Fruit fly (Drosophila melanogaster): ENCODE data around the gene AIF.
A peak's percentile ranks its signal among the peaks of the same experiment; 100 is the strongest.

The AIF gene

DNA sequence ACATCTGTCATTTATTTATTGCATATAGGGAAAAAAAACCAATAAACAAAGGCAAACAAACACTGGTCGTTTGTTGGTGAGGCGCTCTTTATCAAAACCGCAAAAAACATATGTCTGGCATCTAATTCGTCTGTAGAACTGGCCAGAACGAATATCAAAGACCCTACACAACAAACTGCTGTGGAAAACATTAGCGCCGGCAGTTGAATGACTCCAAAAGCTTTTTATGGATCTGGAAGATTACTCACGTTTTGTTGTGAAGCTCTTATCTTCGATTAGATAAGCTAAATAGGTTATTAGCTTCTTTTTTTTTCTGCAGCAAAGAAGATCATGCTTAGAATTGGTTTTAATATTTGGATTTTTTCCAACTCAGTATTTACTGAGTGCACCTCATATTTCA is 18.5 kb upstream of the AIF start (continued):
- TF ChIP-seq HHEX (GFP tag; optimal IDR thresholded peaks at IDR 0.05) (peak; percentile 5), hbn (GFP tag; IDR thresholded peaks at IDR 0.05; ENCODE audit: partially characterized antibody) (no peak), HmgZ (tag; optimal IDR thresholded peaks at IDR 0.05) (peak; percentile 30), aop (GFP tag; IDR thresholded peaks at IDR 0.05) (no peak), CG8281 (tag; optimal IDR thresholded peaks at IDR 0.05) (no peak), exex (tag; optimal IDR thresholded peaks at IDR 0.05) (peak; percentile 64), ken (GFP tag; IDR thresholded peaks at IDR 0.05) (no peak), Ptx1 (GFP tag; IDR thresholded peaks at IDR 0.05) (0 out of 2 replicates have a peak, but pooled peaks have one; percentile 20), sim (GFP tag; IDR thresholded peaks at IDR 0.05) (no peak), PHDP (tag; optimal IDR thresholded peaks at IDR 0.05) (no peak), CG11456 (GFP tag; IDR thresholded peaks at IDR 0.05) (no peak), cwo (GFP tag; optimal IDR thresholded peaks at IDR 0.05) (peak; percentile 69), HLH54F (GFP tag; optimal IDR thresholded peaks at IDR 0.05) (peak; percentile 23), CG12071 (GFP tag; optimal IDR thresholded peaks at IDR 0.05) (no peak), CG12769 (tag; optimal IDR thresholded peaks at IDR 0.05) (peak; percentile 29), CG14441 (GFP tag; IDR thresholded peaks at IDR 0.05) (no peak), fd102C (GFP tag; optimal IDR thresholded peaks at IDR 0.05) (no peak), Atf6 (GFP tag; IDR thresholded peaks at IDR 0.05) (peak; percentile 43; the same call in 1 of the 2 replicates), Hmr (GFP tag; optimal IDR thresholded peaks at IDR 0.05) (peak; percentile 45), wek (GFP tag; optimal IDR thresholded peaks at IDR 0.05) (no peak), sc (optimal IDR thresholded peaks at IDR 0.05) (no peak), sc (GFP tag; optimal IDR thresholded peaks at IDR 0.05) (no peak), zfh1 (GFP tag; IDR thresholded peaks at IDR 0.05) (no peak), CG12155 (GFP tag; optimal IDR thresholded peaks at IDR 0.05) (peak; percentile 7), yki (optimal IDR thresholded peaks at IDR 0.05) (no peak), da (GFP tag; optimal IDR thresholded peaks at IDR 0.05) (no peak), Ets65A (GFP tag) (no peak), her (GFP tag; optimal IDR thresholded peaks at IDR 0.05) (peak; percentile 37), CG2889 (GFP tag; IDR thresholded peaks at IDR 0.05) (no peak), gcm2 (GFP tag; optimal IDR thresholded peaks at IDR 0.05) (no peak), Fer2 (tag; optimal IDR thresholded peaks at IDR 0.05) (no peak), CG3726 (GFP tag; IDR thresholded peaks at IDR 0.05) (no peak), Gug (GFP tag; IDR thresholded peaks at IDR 0.05) (peak; percentile 27; the same call in 1 of the 4 replicates), CG8089 (GFP tag; optimal IDR thresholded peaks at IDR 0.05) (no peak), Ada2b (GFP tag; IDR thresholded peaks at IDR 0.05) (no peak), lola (GFP tag; optimal IDR thresholded peaks at IDR 0.05) (no peak), BEAF-32 (GFP tag; optimal IDR thresholded peaks at IDR 0.05) (no peak), CG17186 (GFP tag; optimal IDR thresholded peaks at IDR 0.05) (no peak), CG7271 (tag; optimal IDR thresholded peaks at IDR 0.05) (no peak), sima (GFP tag; optimal IDR thresholded peaks at IDR 0.05) (no peak), MBD-R2 (GFP tag; IDR thresholded peaks at IDR 0.05) (no peak), Sox102F (GFP tag; optimal IDR thresholded peaks at IDR 0.05) (no peak), fd3F (GFP tag; optimal IDR thresholded peaks at IDR 0.05) (peak; percentile 26), sob (GFP tag; IDR thresholded peaks at IDR 0.05) (no peak), CG4707 (GFP tag; optimal IDR thresholded peaks at IDR 0.05) (no peak), Meics (GFP tag; optimal IDR thresholded peaks at IDR 0.05) (peak; percentile 58), ftz-f1 (GFP tag; optimal IDR thresholded peaks at IDR 0.05) (no peak), CG3995 (GFP tag; optimal IDR thresholded peaks at IDR 0.05) (no peak), Xrp1 (GFP tag; IDR thresholded peaks at IDR 0.05) (no peak), CG18764 (GFP tag; optimal IDR thresholded peaks at IDR 0.05) (no peak), CG10274 (GFP tag; optimal IDR thresholded peaks at IDR 0.05) (peak; percentile 98), emc (GFP tag; optimal IDR thresholded peaks at IDR 0.05) (no peak)
